Worm (Caenorhabditis elegans): Measurements from ENCODE around the gene F28B4.3.

The F28B4.3 gene

DNA sequence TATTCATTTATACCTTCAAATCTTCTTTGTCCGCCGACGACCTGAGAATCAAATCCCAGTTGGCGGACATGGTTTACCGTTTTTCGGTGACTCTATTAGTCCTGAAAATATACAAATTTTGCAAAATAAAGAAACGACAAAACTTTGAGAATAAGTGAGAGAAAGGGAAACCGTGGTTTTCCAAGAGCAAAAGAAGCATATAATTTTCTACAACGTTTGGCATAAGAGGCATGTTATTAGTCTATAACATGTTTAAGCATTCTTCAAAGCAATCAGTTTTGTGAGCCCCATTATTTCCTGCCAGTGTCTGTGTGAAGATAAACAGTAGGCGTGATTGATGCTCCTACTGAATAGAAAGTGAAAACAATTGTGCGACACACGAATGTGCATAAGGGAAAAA lies 44.9 kb upstream of the F28B4.3 start, which contains the start of gene K09C4.10:
Gene K09C4.10 (minus strand): TSS at position 101 of the 400 bp plus-strand sequence.
- TF ChIP-seq ZK546.5 (tag; optimal IDR thresholded peaks at IDR 0.05) (no peak), unc-39 (tag; optimal IDR thresholded peaks at IDR 0.05) (no peak), fkh-10 (GFP tag; optimal IDR thresholded peaks at IDR 0.05) (no peak), nhr-25 (tag; optimal IDR thresholded peaks at IDR 0.05) (no peak), pqm-1 (tag; optimal IDR thresholded peaks at IDR 0.05) (no peak), jun-1 (tag; optimal IDR thresholded peaks at IDR 0.05) (no peak), snpc-4 (tag; optimal IDR thresholded peaks at IDR 0.05) (no peak), lin-39 (tag; optimal IDR thresholded peaks at IDR 0.05) (no peak), mml-1 (tag; optimal IDR thresholded peaks at IDR 0.05) (no peak), nhr-237 (tag; optimal IDR thresholded peaks at IDR 0.05) (no peak), daf-12 (tag; optimal IDR thresholded peaks at IDR 0.05) (no peak), ceh-28 (tag; optimal IDR thresholded peaks at IDR 0.05) (no peak), sea-2 (GFP tag; optimal IDR thresholded peaks at IDR 0.05) (no peak)

DNA sequence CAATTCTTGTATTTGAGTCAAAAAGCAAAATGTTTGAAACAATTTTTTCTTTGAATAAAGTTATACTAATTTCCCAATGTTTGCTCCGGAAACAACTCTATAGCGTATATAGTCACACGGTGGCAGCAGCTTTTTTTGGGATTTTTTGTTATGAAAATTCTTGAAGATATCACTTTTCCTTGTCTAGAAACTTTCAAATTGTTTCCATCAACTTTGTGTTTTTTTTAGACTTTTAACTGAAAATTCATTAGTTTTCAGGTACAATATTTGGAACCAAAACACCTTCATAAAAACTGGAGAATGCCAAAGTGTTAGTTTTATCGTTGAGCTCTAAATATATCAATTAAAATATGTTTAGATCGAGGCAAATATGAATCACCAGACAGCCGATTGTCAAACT lies 37.4 kb upstream of the F28B4.3 start, which contains the start of gene K09C4.7:
Gene K09C4.7 (plus strand): TSS at position 301 of the 400 bp plus-strand sequence.
- no peak for TF ChIP-seq nhr-76 (tag; optimal IDR thresholded peaks at IDR 0.05)
- TF ChIP-seq nhr-237 (tag; optimal IDR thresholded peaks at IDR 0.05): no peak
- TF ChIP-seq lin-39 (tag; optimal IDR thresholded peaks at IDR 0.05): no peak
- TF ChIP-seq mdl-1 (tag; optimal IDR thresholded peaks at IDR 0.05): no peak

DNA sequence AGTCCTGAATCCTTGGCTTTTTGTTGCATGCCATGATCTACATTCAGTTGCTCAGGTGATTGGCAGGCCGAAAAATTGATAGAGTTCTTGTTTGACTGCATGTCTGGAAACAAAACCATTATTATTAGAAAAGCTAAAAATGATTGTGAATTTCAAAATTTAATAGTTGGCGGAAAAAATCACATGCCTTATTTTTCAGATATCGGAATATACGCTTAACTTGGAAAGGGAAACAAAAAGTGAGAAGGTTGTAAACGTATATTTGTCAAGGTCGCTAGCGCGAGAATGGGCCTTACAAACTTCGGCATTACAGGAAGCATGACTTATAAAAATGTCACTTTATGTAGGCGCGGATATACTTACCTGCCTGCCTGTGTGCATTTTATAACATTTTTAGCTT lies 36.5 kb upstream of the F28B4.3 start, which contains the start of gene K09C4.9:
Gene K09C4.9 (minus strand): TSS at position 101 of the 400 bp plus-strand sequence.
- TF ChIP-seq nhr-28 (tag; optimal IDR thresholded peaks at IDR 0.05): no peak
- TF ChIP-seq fkh-2 (tag; optimal IDR thresholded peaks at IDR 0.05): no peak
- TF ChIP-seq nhr-25 (tag; optimal IDR thresholded peaks at IDR 0.05): no peak
- no peak for TF ChIP-seq R02D3.7 (tag; optimal IDR thresholded peaks at IDR 0.05)
- no peak for TF ChIP-seq hmg-11 (tag; optimal IDR thresholded peaks at IDR 0.05)
- no peak for TF ChIP-seq nfya-1 (tag; optimal IDR thresholded peaks at IDR 0.05; ENCODE audit: insufficient read depth)
- TF ChIP-seq jun-1 (tag; optimal IDR thresholded peaks at IDR 0.05): no peak

DNA sequence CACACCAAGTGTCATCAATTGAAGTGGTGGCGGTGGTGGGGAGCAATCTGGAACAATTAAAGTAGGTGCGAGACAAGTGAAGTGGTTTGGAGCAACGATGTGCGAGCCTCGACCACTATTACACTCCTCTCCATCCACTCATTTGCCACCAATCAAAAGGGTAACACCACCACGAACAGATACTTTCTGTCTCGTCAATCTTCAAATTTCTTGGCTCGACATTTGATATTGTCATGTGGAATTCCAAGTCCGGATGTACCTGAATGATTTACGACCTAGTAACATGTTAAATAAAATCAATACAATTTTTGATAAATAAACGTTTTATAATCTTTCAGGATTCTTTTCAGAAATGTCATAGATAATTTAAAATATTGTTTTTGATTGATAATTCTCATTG lies 35.6 kb upstream of the F28B4.3 start, which contains the start of gene sul-1:
Gene sul-1 (minus strand): TSS at position 101 of the 400 bp plus-strand sequence.
- no peak for TF ChIP-seq nhr-77 (tag; optimal IDR thresholded peaks at IDR 0.05)

DNA sequence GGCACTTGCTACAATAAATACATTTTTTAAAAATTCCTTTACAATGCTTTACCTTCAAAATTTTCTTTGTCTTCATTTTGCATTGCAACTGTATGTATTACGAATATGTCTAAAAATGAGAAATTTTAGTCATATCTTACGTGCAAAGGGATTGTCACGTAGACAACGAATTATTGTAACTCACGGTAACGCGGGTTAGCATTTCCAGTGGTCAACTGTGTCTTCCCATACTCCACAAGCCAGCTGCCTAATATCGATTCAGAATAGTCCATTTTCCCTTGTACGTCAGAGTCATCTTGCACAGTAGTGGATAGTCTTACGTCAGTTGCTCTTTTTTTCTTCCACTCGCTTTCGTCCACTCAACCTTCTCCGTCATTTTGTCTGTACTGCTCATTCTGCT lies 27.4 kb upstream of the F28B4.3 start, which contains the start of gene fbxb-71:
Gene fbxb-71 (plus strand): TSS at position 301 of the 400 bp plus-strand sequence.
- no peak for TF ChIP-seq nhr-77 (tag; optimal IDR thresholded peaks at IDR 0.05)
- TF ChIP-seq elt-1 (tag; optimal IDR thresholded peaks at IDR 0.05): no peak
- no peak for TF ChIP-seq nfya-1 (tag; optimal IDR thresholded peaks at IDR 0.05; ENCODE audit: insufficient read depth)
- no peak for TF ChIP-seq nhr-28 (tag; optimal IDR thresholded peaks at IDR 0.05)
- TF ChIP-seq eor-1 (tag; optimal IDR thresholded peaks at IDR 0.05): no peak
- TF ChIP-seq nhr-237 (tag; optimal IDR thresholded peaks at IDR 0.05): no peak
- TF ChIP-seq ztf-11 (tag; optimal IDR thresholded peaks at IDR 0.05): no peak
- no peak for TF ChIP-seq sea-2 (GFP tag; optimal IDR thresholded peaks at IDR 0.05)

DNA sequence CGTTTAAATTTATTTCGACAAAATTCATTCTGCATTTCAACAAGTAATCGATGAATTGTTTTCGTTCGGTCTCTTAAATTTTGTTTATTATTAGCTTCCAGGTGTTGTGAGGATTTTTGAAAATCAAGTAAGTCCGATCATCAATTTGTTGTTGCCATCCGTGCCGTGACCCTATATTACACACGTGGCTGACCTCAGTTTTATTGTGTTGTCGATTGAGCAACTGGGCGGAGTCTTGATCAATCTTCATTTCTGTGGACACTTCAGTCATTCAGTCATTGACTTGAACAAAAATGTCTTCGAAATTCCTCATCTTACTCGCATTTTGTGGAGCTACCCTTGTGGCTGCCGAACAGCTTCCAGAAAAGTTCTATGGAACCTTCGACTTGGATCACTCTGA lies 25.3 kb upstream of the F28B4.3 start, which contains the start of gene lbp-2:
Gene lbp-2 (plus strand): TSS at position 102 of the 400 bp plus-strand sequence.
- no peak for TF ChIP-seq pha-4 (tag; optimal IDR thresholded peaks at IDR 0.05)
- TF ChIP-seq nfya-1 (tag; optimal IDR thresholded peaks at IDR 0.05; ENCODE audit: insufficient read depth): peak; percentile 14

DNA sequence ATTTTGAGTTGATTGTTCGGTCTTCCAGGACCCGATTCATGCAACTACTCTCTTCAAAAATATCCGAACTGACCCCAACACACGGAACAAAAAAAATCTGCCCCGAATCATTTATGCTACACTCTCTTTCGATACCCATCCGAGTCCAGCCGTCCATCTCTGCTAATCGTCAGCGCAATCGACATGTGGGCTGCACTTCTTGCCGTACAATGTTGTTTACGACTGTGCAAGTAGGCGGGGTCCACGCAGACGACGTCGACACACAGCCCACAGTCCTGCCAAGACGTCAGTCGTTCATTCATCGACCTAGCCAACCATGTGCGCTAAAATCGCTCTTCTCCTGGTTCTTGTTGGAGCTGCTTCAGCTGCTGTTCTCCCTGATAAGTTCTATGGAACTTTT lies 23.6 kb upstream of the F28B4.3 start, which contains the start of gene lbp-1:
Gene lbp-1 (plus strand): TSS at position 301 of the 400 bp plus-strand sequence.
- no peak for TF ChIP-seq nfya-1 (tag; optimal IDR thresholded peaks at IDR 0.05; ENCODE audit: insufficient read depth)
- TF ChIP-seq skn-1 (tag; optimal IDR thresholded peaks at IDR 0.05): no peak
- peak; percentile 9 for TF ChIP-seq lin-39 (tag; optimal IDR thresholded peaks at IDR 0.05)
- TF ChIP-seq ceh-9 (tag; optimal IDR thresholded peaks at IDR 0.05): no peak
- no peak for TF ChIP-seq nhr-43 (tag; optimal IDR thresholded peaks at IDR 0.05; ENCODE audit: poor library complexity, severe bottlenecking)

Measured in whole organism, L3 larva.